Worm (Caenorhabditis elegans) whole organism, late embryonic: ENCODE data around the gene clec-47.

ENCODE experiments used
- ama-1 ChIP-seq: fragments of 150-350 bp; optimal IDR thresholded peaks from 2 replicates; lab custom pipeline; 2014
- ceh-9 ChIP-seq: sonication (generic microtip); optimal IDR thresholded peaks from 2 replicates; lab custom pipeline; 2016; ENCODE audit warnings: mild to moderate bottlenecking, missing genetic modification characterization, inconsistent platforms, missing compliant biosample characterization
- fax-1 ChIP-seq: sonication (generic microtip); optimal IDR thresholded peaks from 2 replicates; lab custom pipeline; 2016; ENCODE audit warnings: missing genotype, missing genetic modification characterization, missing compliant biosample characterization
- hlh-30 ChIP-seq: sonication (generic microtip); optimal IDR thresholded peaks from 2 replicates; lab custom pipeline; 2017; ENCODE audit warnings: antibody characterized with exemption, missing genetic modification characterization, missing compliant biosample characterization; ENCODE audit not compliant: insufficient read depth
- pros-1 ChIP-seq: fragments of 150-350 bp; optimal IDR thresholded peaks from 2 replicates; lab custom pipeline; 2014; ENCODE audit warnings: missing biosample characterization, missing genetic modification reagents, missing genetic modification characterization

- TF ChIP-seq fax-1 (tag; lab: Kevin White, UChicago), result no peak
- no peak for TF ChIP-seq ama-1 (lab: Kevin White, UChicago)
- TF ChIP-seq pros-1, result no peak
- TF ChIP-seq hlh-30 (tag; lab: Kevin White, UChicago), result no peak
- TF ChIP-seq ceh-9 (tag; lab: Kevin White, UChicago), result no peak
Observed at ce11 chrV:15225650-15226049, 50.1 kb downstream of the clec-47 start, which contains the start of gene srw-14.
